Worm (Caenorhabditis elegans) whole organism, L4 larva: ENCODE data around the gene cal-7.
A peak's percentile ranks its signal among the peaks of the same experiment; 100 is the strongest.

Source experiments
- F10B5.3 ChIP-seq: sonication (generic microtip); optimal IDR thresholded peaks from 2 replicates; lab custom pipeline; 2016; ENCODE audit warnings: mild to moderate bottlenecking, missing genetic modification characterization, missing compliant biosample characterization
- T26A8.4 ChIP-seq: fragments of 200-800 bp; sonication (Bioruptor generic); IDR thresholded peaks from 2 replicates; pipeline ENCODE4 v1.3.6; 2022; ENCODE audit warnings: missing genetic modification characterization, missing compliant biosample characterization
- Y105C5A.15 ChIP-seq: fragments of 200-800 bp; sonication (Bioruptor generic); IDR thresholded peaks from 2 replicates; pipeline ENCODE4 v1.3.6; 2022; ENCODE audit warnings: missing genetic modification characterization, missing compliant biosample characterization
- Y5F2A.4 ChIP-seq: fragments of 200-800 bp; sonication (Bioruptor generic); optimal IDR thresholded peaks from 2 replicates; lab custom pipeline; 2018; ENCODE audit warnings: mild to moderate bottlenecking, missing genetic modification characterization, missing compliant biosample characterization
- Y75B8A.6 ChIP-seq: fragments of 200-800 bp; sonication (Bioruptor generic); IDR thresholded peaks from 2 replicates; pipeline ENCODE4 v1.3.6; 2022; ENCODE audit warnings: missing genetic modification reagents, missing genetic modification characterization, missing compliant biosample characterization
- aha-1 ChIP-seq: fragments of 150-350 bp; peaks from one replicate; lab custom pipeline; 2014; ENCODE audit warnings: missing biosample characterization, missing genetic modification characterization
- aly-2 ChIP-seq: sonication (generic microtip); optimal IDR thresholded peaks from 2 replicates; lab custom pipeline; 2018; ENCODE audit warnings: missing biosample characterization, missing genetic modification characterization
- ama-1 ChIP-seq: fragments of 150-350 bp; optimal IDR thresholded peaks from 2 replicates; lab custom pipeline; 2014; ENCODE audit warnings: inconsistent platforms, mixed read lengths
- arid-1 ChIP-seq: fragments of 200-800 bp; sonication (Bioruptor generic); conservative IDR thresholded peaks from 2 replicates; pipeline ENCODE4 v1.3.6; 2022; ENCODE audit warnings: missing genetic modification reagents, missing genetic modification characterization, missing compliant biosample characterization
- attf-4 ChIP-seq: sonication (generic microtip); optimal IDR thresholded peaks from 3 replicates; lab custom pipeline; 2017; ENCODE audit warnings: missing biosample characterization, missing genetic modification characterization
- ceh-44 ChIP-seq: fragments of 200-800 bp; sonication (Bioruptor generic); IDR thresholded peaks from 2 replicates; pipeline ENCODE4 v1.3.6; 2022; ENCODE audit warnings: missing genetic modification reagents, missing genetic modification characterization, missing compliant biosample characterization
- cey-2 ChIP-seq: sonication (generic microtip); optimal IDR thresholded peaks from 3 replicates; lab custom pipeline; 2017; ENCODE audit warnings: missing genetic modification characterization, mild to moderate bottlenecking, missing compliant biosample characterization, antibody characterized with exemption, borderline replicate concordance; ENCODE audit not compliant: insufficient read depth
- daf-12 ChIP-seq: fragments of 150-350 bp; optimal IDR thresholded peaks from 2 replicates; lab custom pipeline; 2014; ENCODE audit warnings: missing biosample characterization, missing genetic modification reagents, missing genetic modification characterization
- daf-16 ChIP-seq, 3 experiments: sonication (generic microtip); optimal IDR thresholded peaks; 2 replicates each; lab custom pipeline; 2016 to 2017; ENCODE audit warnings: missing genetic modification characterization in 3 of 3, missing genetic modification reagents in 3 of 3, mild to moderate bottlenecking in 2 of 3, missing compliant biosample characterization in 2 of 3, missing biosample characterization in 1 of 3, moderate library complexity in 1 of 3
- dmd-6 ChIP-seq: fragments of 200-800 bp; sonication (Bioruptor generic); IDR thresholded peaks from 2 replicates; pipeline ENCODE4 v1.3.6; 2022; ENCODE audit warnings: missing genetic modification reagents, missing genetic modification characterization, missing compliant biosample characterization
- dmd-8 ChIP-seq: fragments of 200-800 bp; sonication (Bioruptor generic); IDR thresholded peaks from 2 replicates; pipeline ENCODE4 v1.3.6; 2022; ENCODE audit warnings: missing genetic modification characterization, missing compliant biosample characterization
- egl-27 ChIP-seq: sonication (generic microtip); optimal IDR thresholded peaks from 3 replicates; lab custom pipeline; 2017; ENCODE audit warnings: missing biosample characterization, missing genetic modification reagents, missing genetic modification characterization
- egl-43 ChIP-seq: fragments of 200-800 bp; sonication (Bioruptor generic); IDR thresholded peaks from 2 replicates; pipeline ENCODE4 v1.3.6; 2022; ENCODE audit warnings: missing genetic modification reagents, missing genetic modification characterization, missing compliant biosample characterization
- fkh-10 ChIP-seq: fragments of 150-350 bp; optimal IDR thresholded peaks from 2 replicates; lab custom pipeline; 2014; ENCODE audit warnings: missing biosample characterization, missing genetic modification reagents, missing genetic modification characterization
- hlh-11 ChIP-seq: fragments of 200-800 bp; sonication (Bioruptor generic); optimal IDR thresholded peaks from 2 replicates; lab custom pipeline; 2018; ENCODE audit warnings: mild to moderate bottlenecking, missing genetic modification characterization, missing compliant biosample characterization
- hlh-30 ChIP-seq: sonication (generic microtip); optimal IDR thresholded peaks from 2 replicates; lab custom pipeline; 2017; ENCODE audit warnings: antibody characterized with exemption, mild to moderate bottlenecking, missing genetic modification characterization, missing compliant biosample characterization; ENCODE audit not compliant: insufficient read depth
- hmg-1.1 ChIP-seq: fragments of 200-800 bp; sonication (Bioruptor generic); IDR thresholded peaks from 2 replicates; pipeline ENCODE4 v1.3.6; 2022; ENCODE audit warnings: missing genetic modification reagents, missing genetic modification characterization, missing compliant biosample characterization
- jun-1 ChIP-seq: fragments of 150-350 bp; optimal IDR thresholded peaks from 2 replicates; lab custom pipeline; 2014; ENCODE audit warnings: missing biosample characterization, missing genetic modification reagents, missing genetic modification characterization
- lim-7 ChIP-seq: fragments of 200-800 bp; sonication (Bioruptor generic); IDR thresholded peaks from 2 replicates; pipeline ENCODE4 v1.3.6; 2022; ENCODE audit warnings: missing genetic modification characterization, missing compliant biosample characterization
- lin-15B ChIP-seq: fragments of 150-350 bp; sonication (generic microtip); optimal IDR thresholded peaks from 3 replicates; lab custom pipeline; 2014; ENCODE audit warnings: missing biosample characterization, missing genetic modification characterization
- lin-38 ChIP-seq: fragments of 200-800 bp; sonication (Bioruptor generic); IDR thresholded peaks from 2 replicates; pipeline ENCODE4 v1.3.6; 2022; ENCODE audit warnings: missing genetic modification reagents, missing genetic modification characterization, missing compliant biosample characterization
- lsy-2 ChIP-seq, 2 experiments: fragments of 150-350 bp in 1 of 2; sonication (generic microtip) in 1 of 2; optimal IDR thresholded peaks; 2 replicates each; lab custom pipeline; 2014 to 2017; ENCODE audit warnings: missing biosample characterization in 2 of 2, missing genetic modification characterization in 2 of 2
- madf-9 ChIP-seq: fragments of 200-800 bp; sonication (Bioruptor generic); conservative IDR thresholded peaks from 2 replicates; pipeline ENCODE4 v1.3.6; 2022; ENCODE audit warnings: missing genetic modification reagents, missing genetic modification characterization, missing compliant biosample characterization
- mdl-1 ChIP-seq, 2 experiments: fragments of 150-350 bp in 1 of 2; sonication (generic microtip) in 1 of 2; optimal IDR thresholded peaks; 2 replicates each; lab custom pipeline; 2014 to 2017; ENCODE audit warnings: missing biosample characterization in 2 of 2, missing genetic modification characterization in 2 of 2
- mdt-29 ChIP-seq: fragments of 200-800 bp; sonication (Bioruptor generic); IDR thresholded peaks from 2 replicates; pipeline ENCODE4 v1.3.6; 2022; ENCODE audit warnings: missing genetic modification reagents, missing genetic modification characterization, missing compliant biosample characterization
- mep-1 ChIP-seq: fragments of 150-350 bp; sonication (generic microtip); optimal IDR thresholded peaks from 3 replicates; lab custom pipeline; 2014; ENCODE audit warnings: missing biosample characterization, missing genetic modification characterization
- mes-2 ChIP-seq: sonication (generic microtip); optimal IDR thresholded peaks from 2 replicates; lab custom pipeline; 2016; ENCODE audit warnings: missing genotype, mild to moderate bottlenecking, missing genetic modification characterization, missing compliant biosample characterization; ENCODE audit not compliant: poor library complexity, severe bottlenecking
- mxl-2 ChIP-seq: fragments of 200-800 bp; sonication (Bioruptor generic); conservative IDR thresholded peaks from 2 replicates; pipeline ENCODE4 v1.3.6; 2022; ENCODE audit warnings: missing genetic modification reagents, missing genetic modification characterization, missing compliant biosample characterization
- nhr-11 ChIP-seq: fragments of 150-350 bp; optimal IDR thresholded peaks from 2 replicates; lab custom pipeline; 2014; ENCODE audit warnings: missing biosample characterization, missing genetic modification characterization
- nhr-111 ChIP-seq: fragments of 200-800 bp; sonication (Bioruptor generic); optimal IDR thresholded peaks from 2 replicates; lab custom pipeline; 2018; ENCODE audit warnings: mild to moderate bottlenecking, missing genetic modification characterization, missing compliant biosample characterization
- nhr-28 ChIP-seq: fragments of 150-350 bp; optimal IDR thresholded peaks from 2 replicates; lab custom pipeline; 2014; ENCODE audit warnings: missing biosample characterization, missing genetic modification characterization
- pqm-1 ChIP-seq: sonication (generic microtip); optimal IDR thresholded peaks from 2 replicates; lab custom pipeline; 2017; ENCODE audit warnings: missing biosample characterization, missing genetic modification characterization
- rbr-2 ChIP-seq: sonication (generic microtip); optimal IDR thresholded peaks from 2 replicates; lab custom pipeline; 2016; ENCODE audit warnings: missing genotype, missing genetic modification characterization, missing compliant biosample characterization
- saeg-2 ChIP-seq: fragments of 200-800 bp; sonication (Bioruptor generic); IDR thresholded peaks from 2 replicates; pipeline ENCODE4 v1.3.6; 2022; ENCODE audit warnings: missing genetic modification reagents, missing genetic modification characterization, missing compliant biosample characterization
- snpc-4 ChIP-seq: fragments of 150-350 bp; optimal IDR thresholded peaks from 2 replicates; lab custom pipeline; 2014; ENCODE audit warnings: missing biosample characterization, missing genetic modification characterization
- tag-97 ChIP-seq: fragments of 200-800 bp; sonication (Bioruptor generic); IDR thresholded peaks from 2 replicates; pipeline ENCODE4 v1.3.6; 2022; ENCODE audit warnings: missing genetic modification characterization, missing compliant biosample characterization
- unc-62 ChIP-seq, 3 experiments: fragments of 150-350 bp in 1 of 3; sonication (generic microtip); optimal IDR thresholded peaks in 2 of 3; peaks in 1 of 3; 1 replicate in 1 of 3; 2 replicates in 2 of 3; lab custom pipeline; 2014 to 2017; ENCODE audit warnings: missing biosample characterization in 3 of 3, missing genetic modification characterization in 3 of 3, missing genetic modification reagents in 3 of 3, missing genotype in 1 of 3
- vab-7 ChIP-seq: fragments of 200-800 bp; sonication (Bioruptor generic); IDR thresholded peaks from 2 replicates; pipeline ENCODE4 v1.3.6; 2022; ENCODE audit warnings: missing genetic modification reagents, missing genetic modification characterization, missing compliant biosample characterization
- zag-1 ChIP-seq: fragments of 150-350 bp; optimal IDR thresholded peaks from 2 replicates; lab custom pipeline; 2014; ENCODE audit warnings: missing biosample characterization, missing genetic modification characterization
- zfp-3 ChIP-seq: fragments of 200-800 bp; sonication (Bioruptor generic); conservative IDR thresholded peaks from 2 replicates; pipeline ENCODE4 v1.3.6; 2022; ENCODE audit warnings: missing genetic modification reagents, missing genetic modification characterization, missing compliant biosample characterization
- zip-11 ChIP-seq: fragments of 200-800 bp; sonication (Bioruptor generic); IDR thresholded peaks from 2 replicates; pipeline ENCODE4 v1.3.6; 2022; ENCODE audit warnings: missing genetic modification characterization, missing compliant biosample characterization
- ztf-7 ChIP-seq: fragments of 150-350 bp; optimal IDR thresholded peaks from 2 replicates; lab custom pipeline; 2014; ENCODE audit warnings: missing biosample characterization, missing genetic modification characterization

cal-7 gene

ce11 chrV:9731852-9732251, 2.1 kb upstream of the cal-7 start:
- TF ChIP-seq aha-1 (tag; lab: Kevin White, UChicago) (peak; percentile 80), attf-4 (tag; lab: Kevin White, UChicago) (no peak), rbr-2 (tag; lab: Kevin White, UChicago) (no peak), lsy-2 (tag; optimal IDR thresholded peaks at IDR 0.05; lab: Kevin White, UChicago) (peak; percentile 33 to 35), Y5F2A.4 (GFP tag; lab: Kevin White, UChicago) (peak; percentile 41), mes-2 (tag; lab: Kevin White, UChicago) (peak; percentile 47), Y105C5A.15 (GFP tag; lab: Robert Waterston, UW) (0 out of 2 replicates have a peak, but pooled peaks have one; percentile 3), egl-43 (peak; percentile 70), unc-62 (GFP tag; optimal IDR thresholded peaks at IDR 0.05 in 1 of 2; lab: Kevin White, UChicago) (peak in 1 of 2 experiments; percentile 78), unc-62 (tag; optimal IDR thresholded peaks at IDR 0.05; lab: Kevin White, UChicago) (no peak), jun-1 (tag; lab: Kevin White, UChicago) (no peak), lim-7 (GFP tag; lab: Robert Waterston, UW) (0 out of 2 replicates have a peak, but pooled peaks have one; percentile 5), dmd-6 (GFP tag; lab: Robert Waterston, UW) (no peak), mdt-29 (GFP tag; lab: Robert Waterston, UW) (peak; percentile 54), saeg-2 (GFP tag; lab: Robert Waterston, UW) (0 out of 2 replicates have a peak, but pooled peaks have one; percentile 17), ama-1 (lab: Kevin White, UChicago) (peak; percentile 43), dmd-8 (GFP tag; lab: Robert Waterston, UW) (peak; percentile 49; the same call in 1 of the 2 replicates), vab-7 (peak; percentile 66; the same call in 1 of the 2 replicates)

- TF ChIP-seq snpc-4 (tag; lab: Kevin White, UChicago): no peak
- no peak for TF ChIP-seq lin-15B (tag; lab: Kevin White, UChicago)
- no peak for TF ChIP-seq unc-62 (GFP tag; optimal IDR thresholded peaks at IDR 0.05 in 1 of 2; lab: Kevin White, UChicago)
- no peak for TF ChIP-seq unc-62 (tag; optimal IDR thresholded peaks at IDR 0.05; lab: Kevin White, UChicago)
- no peak for TF ChIP-seq F10B5.3 (tag; lab: Kevin White, UChicago)
- no peak for TF ChIP-seq tag-97 (GFP tag; lab: Robert Waterston, UW)
- TF ChIP-seq egl-27: no peak
- no peak for TF ChIP-seq zip-11 (GFP tag; lab: Robert Waterston, UW)
- peak; percentile 6 for TF ChIP-seq hlh-30 (tag; lab: Kevin White, UChicago)
- peak; percentile 43; the same call in 1 of the 2 replicates for TF ChIP-seq dmd-6 (GFP tag; lab: Robert Waterston, UW)
- TF ChIP-seq cey-2 (tag; lab: Kevin White, UChicago): no peak
- no peak for TF ChIP-seq saeg-2 (GFP tag; lab: Robert Waterston, UW)
- TF ChIP-seq pqm-1 (tag; lab: Kevin White, UChicago): peak; percentile 59
- no peak for TF ChIP-seq lsy-2 (tag; optimal IDR thresholded peaks at IDR 0.05; lab: Kevin White, UChicago)
- no peak for TF ChIP-seq mdl-1 (tag; optimal IDR thresholded peaks at IDR 0.05; lab: Kevin White, UChicago)
- no peak for TF ChIP-seq hmg-1.1
- no peak for TF ChIP-seq nhr-11 (tag; lab: Kevin White, UChicago)
- TF ChIP-seq jun-1 (tag; lab: Kevin White, UChicago): no peak
- TF ChIP-seq lin-38: no peak
- TF ChIP-seq fkh-10 (GFP tag; lab: Kevin White, UChicago): no peak
- TF ChIP-seq mes-2 (tag; lab: Kevin White, UChicago): no peak
- no peak for TF ChIP-seq Y5F2A.4 (GFP tag; lab: Kevin White, UChicago)
- no peak for TF ChIP-seq daf-12 (tag; lab: Kevin White, UChicago)
- TF ChIP-seq ztf-7 (tag; lab: Kevin White, UChicago): no peak
- no peak for TF ChIP-seq zfp-3 (GFP tag; lab: Robert Waterston, UW)
- no peak for TF ChIP-seq ama-1 (lab: Kevin White, UChicago)
- no peak for TF ChIP-seq arid-1 (GFP tag; lab: Robert Waterston, UW)
- no peak for TF ChIP-seq T26A8.4 (GFP tag; lab: Robert Waterston, UW)
- TF ChIP-seq aly-2 (tag; lab: Kevin White, UChicago): no peak
- TF ChIP-seq daf-16 (GFP tag; optimal IDR thresholded peaks at IDR 0.05; lab: Kevin White, UChicago): no peak
- TF ChIP-seq daf-16 (tag; optimal IDR thresholded peaks at IDR 0.05; lab: Kevin White, UChicago): peak; percentile 28
- no peak for TF ChIP-seq zag-1
- no peak for TF ChIP-seq ceh-44 (GFP tag; lab: Robert Waterston, UW)
- TF ChIP-seq mep-1: no peak
- peak; percentile 47 for TF ChIP-seq nhr-28
- peak; percentile 18 for TF ChIP-seq hlh-11 (tag; lab: Kevin White, UChicago)
- TF ChIP-seq madf-9 (GFP tag; lab: Robert Waterston, UW): no peak
- TF ChIP-seq nhr-111: no peak
- no peak for TF ChIP-seq mxl-2 (GFP tag; lab: Robert Waterston, UW)
- TF ChIP-seq egl-43: no peak
- TF ChIP-seq Y75B8A.6 (GFP tag; lab: Robert Waterston, UW): no peak
These were observed 3.4 kb downstream of the cal-7 start, which contains the start of gene aqp-4 for ce11 chrV:9737287-9737686. Gene aqp-4 (plus strand): TSS chrV:9737556.
